Worm (Caenorhabditis elegans): ENCODE data around the gene rrf-3.

rrf-3 gene

DNA sequence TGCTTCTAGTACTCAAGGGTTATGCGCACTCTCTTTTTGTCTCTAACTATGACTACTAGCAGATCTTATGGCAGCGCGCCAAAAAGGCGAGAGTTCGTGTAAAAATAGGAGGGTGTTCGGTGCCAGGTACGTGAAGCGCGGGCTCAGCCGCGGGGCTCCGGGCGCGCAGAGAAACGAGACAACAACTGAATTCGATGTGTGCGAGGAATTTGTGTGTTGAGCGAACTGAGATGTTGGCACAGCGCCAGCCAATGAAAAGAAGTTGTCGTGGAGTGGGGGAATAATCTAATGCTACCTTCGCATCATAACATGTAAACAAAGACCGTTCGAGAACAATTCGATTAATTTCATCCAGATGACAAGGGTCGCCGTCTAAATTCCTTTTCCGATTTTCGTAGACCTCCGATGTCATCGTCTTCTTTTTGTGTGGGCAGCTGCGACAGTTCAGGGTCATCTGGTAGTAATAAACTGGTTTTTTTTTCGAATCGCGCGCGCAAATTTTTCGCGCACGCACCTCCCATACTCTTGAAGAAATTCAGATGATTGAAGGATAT, 30.8 kb upstream of the rrf-3 start (continued):
- TF ChIP-seq attf-4 (tag; optimal IDR thresholded peaks at IDR 0.05), result no peak
- peak; percentile 54 for TF ChIP-seq hlh-30 (tag; optimal IDR thresholded peaks at IDR 0.05; ENCODE audit: insufficient read depth)
- TF ChIP-seq lin-29 (GFP tag; IDR thresholded peaks at IDR 0.05), result no peak
- peak in 1 of 2 experiments; percentile 43 for TF ChIP-seq hif-1 (tag; optimal IDR thresholded peaks at IDR 0.05)
- no peak for TF ChIP-seq ceh-28 (tag; optimal IDR thresholded peaks at IDR 0.05)
- TF ChIP-seq nhr-25 (tag; optimal IDR thresholded peaks at IDR 0.05; ENCODE audit: borderline replicate concordance, insufficient read depth), result peak; percentile 42
- no peak for TF ChIP-seq Y105C5A.15 (GFP tag; IDR thresholded peaks at IDR 0.05)
- TF ChIP-seq nhr-77 (tag; optimal IDR thresholded peaks at IDR 0.05), result peak; percentile 16
- TF ChIP-seq aha-1 (tag), result peak; percentile 97
- peak; percentile 82; the same call in 1 of the 2 replicates for TF ChIP-seq ctbp-1 (GFP tag; IDR thresholded peaks at IDR 0.05)
- no peak for TF ChIP-seq dpl-1 (GFP tag; optimal IDR thresholded peaks at IDR 0.05)
- TF ChIP-seq madf-5 (GFP tag; IDR thresholded peaks at IDR 0.05), result no peak
- 0 out of 2 replicates have a peak, but pooled peaks have one; percentile 57 for TF ChIP-seq D1046.2 (GFP tag; IDR thresholded peaks at IDR 0.05)
- no peak for TF ChIP-seq dmd-9 (GFP tag; IDR thresholded peaks at IDR 0.05)
- TF ChIP-seq rbr-2 (tag; optimal IDR thresholded peaks at IDR 0.05), result peak; percentile 81
- peak; percentile 24 for TF ChIP-seq dve-1 (tag; optimal IDR thresholded peaks at IDR 0.05; ENCODE audit: insufficient read depth)
- TF ChIP-seq ceh-20 (GFP tag; IDR thresholded peaks at IDR 0.05), result peak; percentile 39; the same call in 1 of the 2 replicates
- no peak for TF ChIP-seq R02D3.7 (tag; optimal IDR thresholded peaks at IDR 0.05)
- TF ChIP-seq unc-62 (GFP tag; optimal IDR thresholded peaks at IDR 0.05 in 1 of 2), result peak in 1 of 2 experiments; percentile 51
- no peak for TF ChIP-seq unc-62 (tag; optimal IDR thresholded peaks at IDR 0.05)
- no peak for TF ChIP-seq dmd-6 (GFP tag; IDR thresholded peaks at IDR 0.05)
- no peak for TF ChIP-seq lin-13 (GFP tag; optimal IDR thresholded peaks at IDR 0.05)
- TF ChIP-seq nhr-42 (GFP tag; IDR thresholded peaks at IDR 0.05), result peak; percentile 57
- peak; percentile 67 for TF ChIP-seq fkh-10 (GFP tag; optimal IDR thresholded peaks at IDR 0.05)
- no peak for TF ChIP-seq nhr-76 (tag; optimal IDR thresholded peaks at IDR 0.05)
- no peak for TF ChIP-seq nhr-28 (tag; optimal IDR thresholded peaks at IDR 0.05)

DNA sequence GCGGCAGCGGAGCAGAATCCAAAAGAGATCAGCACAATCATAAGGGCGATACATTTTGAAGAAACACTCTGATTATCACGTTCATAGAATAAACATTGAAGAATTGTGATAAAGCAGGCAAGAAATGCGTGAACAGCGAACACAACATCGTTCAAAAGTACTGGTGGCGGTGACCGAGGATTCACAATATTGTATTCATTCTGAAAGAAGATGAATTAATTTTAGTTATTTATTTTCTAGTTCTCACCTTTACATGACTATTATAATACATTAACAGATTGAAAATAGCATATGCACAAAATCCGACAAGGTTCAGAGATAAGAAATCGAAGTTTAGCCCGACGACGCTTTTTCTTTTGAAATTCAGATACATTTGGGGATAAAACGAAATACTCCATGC, 26.3 kb upstream of the rrf-3 start:
- TF ChIP-seq unc-62 (GFP tag; optimal IDR thresholded peaks at IDR 0.05 in 1 of 2) (peak in 1 of 2 experiments; percentile 94), unc-62 (tag; optimal IDR thresholded peaks at IDR 0.05) (no peak), egl-27 (tag; optimal IDR thresholded peaks at IDR 0.05) (no peak), D1046.2 (GFP tag; IDR thresholded peaks at IDR 0.05) (no peak)

DNA sequence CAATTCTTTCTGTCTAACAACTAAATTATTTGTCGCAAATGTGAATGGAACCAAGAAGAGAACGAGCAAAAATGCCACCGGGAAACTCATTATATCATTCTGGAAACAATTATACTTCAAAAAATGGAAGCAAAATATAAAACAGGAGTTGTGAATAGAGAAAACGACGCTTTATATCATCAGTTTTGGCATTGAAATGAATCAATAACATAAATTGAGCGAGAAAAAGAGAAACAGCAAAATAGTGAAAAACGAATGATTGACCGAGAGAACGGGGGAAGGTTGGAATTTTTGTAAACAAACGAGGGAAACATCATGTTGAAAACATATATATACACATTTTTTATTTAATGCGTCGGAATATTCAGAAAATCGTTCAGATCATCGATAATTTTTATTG, 25.4 kb upstream of the rrf-3 start, which contains the start of gene ctns-1:
Gene ctns-1, minus strand, starts transcription at position 101 of the 400 bp plus-strand sequence.
- no peak for TF ChIP-seq spr-1 (tag; optimal IDR thresholded peaks at IDR 0.05)
- no peak for TF ChIP-seq hmg-1.1 (GFP tag; IDR thresholded peaks at IDR 0.05)
- no peak for TF ChIP-seq daf-12 (tag; optimal IDR thresholded peaks at IDR 0.05)
- TF ChIP-seq egl-27 (tag; optimal IDR thresholded peaks at IDR 0.05), result no peak
- no peak for TF ChIP-seq unc-62 (GFP tag; optimal IDR thresholded peaks at IDR 0.05 in 1 of 2)
- no peak for TF ChIP-seq unc-62 (tag; optimal IDR thresholded peaks at IDR 0.05)
- TF ChIP-seq lin-38 (GFP tag; IDR thresholded peaks at IDR 0.05), result peak; percentile 10; the same call in 1 of the 2 replicates
- TF ChIP-seq mes-2 (tag; optimal IDR thresholded peaks at IDR 0.05; ENCODE audit: poor library complexity, severe bottlenecking), result peak; percentile 8
- no peak for TF ChIP-seq nhr-42 (GFP tag; IDR thresholded peaks at IDR 0.05)
- TF ChIP-seq ZK546.5 (tag; optimal IDR thresholded peaks at IDR 0.05), result no peak
- no peak for TF ChIP-seq nhr-77 (tag; optimal IDR thresholded peaks at IDR 0.05)
- TF ChIP-seq T20F7.1 (GFP tag; optimal IDR thresholded peaks at IDR 0.05), result no peak
- no peak for TF ChIP-seq daf-16 (GFP tag; optimal IDR thresholded peaks at IDR 0.05)
- peak; percentile 54 for TF ChIP-seq daf-16 (tag; optimal IDR thresholded peaks at IDR 0.05)

Measured in whole organism, L4 larva.